Worm (Caenorhabditis elegans): Measurements from ENCODE around the gene F02H6.7.

Gene F02H6.7

DNA sequence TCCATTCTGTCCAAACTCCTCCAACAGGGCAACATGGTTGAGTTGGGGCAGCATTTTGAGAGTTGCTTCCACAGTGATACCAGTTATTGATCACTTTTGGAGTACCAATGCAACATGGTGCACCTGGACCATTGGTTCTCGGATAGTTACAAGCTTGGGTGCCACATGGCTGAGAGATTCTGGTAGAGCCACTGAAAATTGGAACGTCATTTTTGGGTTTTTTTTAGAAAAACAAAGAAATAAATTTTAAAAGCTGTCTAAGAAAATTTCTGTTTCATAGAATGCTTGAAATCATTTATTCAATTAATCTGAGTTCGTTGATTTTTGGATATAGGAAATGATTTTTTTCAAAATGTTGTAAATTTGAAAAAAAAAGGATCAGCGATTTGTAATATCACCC is 831 bp downstream of the F02H6.7 start:
- no peak for TF ChIP-seq mep-1 (tag; optimal IDR thresholded peaks at IDR 0.05)
- TF ChIP-seq ceh-83 (GFP tag; optimal IDR thresholded peaks at IDR 0.05): no peak
- no peak for TF ChIP-seq unc-62 (GFP tag; optimal IDR thresholded peaks at IDR 0.05)

DNA sequence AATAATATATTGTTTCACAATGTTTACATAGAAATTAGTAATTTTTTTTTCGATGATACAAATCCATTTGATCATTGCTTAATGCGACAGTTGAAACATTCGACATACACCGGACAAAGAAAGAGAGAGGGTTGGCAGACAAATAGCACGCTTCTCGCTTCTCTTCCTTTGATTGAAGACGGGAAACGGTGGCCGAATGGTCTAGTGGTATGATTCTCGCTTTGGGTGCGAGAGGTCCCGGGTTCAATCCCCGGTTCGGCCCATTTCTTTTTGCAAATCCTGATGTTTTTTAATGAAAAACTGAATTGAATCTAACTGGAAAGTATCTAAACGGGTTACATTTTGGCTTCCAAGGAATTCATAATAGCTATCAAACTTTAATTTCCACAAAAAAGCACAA is 3.1 kb downstream of the F02H6.7 start:
- TF ChIP-seq mep-1 (tag; optimal IDR thresholded peaks at IDR 0.05) (no peak), ceh-83 (GFP tag; optimal IDR thresholded peaks at IDR 0.05) (peak; percentile 62), lin-32 (GFP tag; optimal IDR thresholded peaks at IDR 0.05) (peak; percentile 11), M03D4.4 (tag; optimal IDR thresholded peaks at IDR 0.05) (no peak), mls-2 (tag; optimal IDR thresholded peaks at IDR 0.05) (no peak)

DNA sequence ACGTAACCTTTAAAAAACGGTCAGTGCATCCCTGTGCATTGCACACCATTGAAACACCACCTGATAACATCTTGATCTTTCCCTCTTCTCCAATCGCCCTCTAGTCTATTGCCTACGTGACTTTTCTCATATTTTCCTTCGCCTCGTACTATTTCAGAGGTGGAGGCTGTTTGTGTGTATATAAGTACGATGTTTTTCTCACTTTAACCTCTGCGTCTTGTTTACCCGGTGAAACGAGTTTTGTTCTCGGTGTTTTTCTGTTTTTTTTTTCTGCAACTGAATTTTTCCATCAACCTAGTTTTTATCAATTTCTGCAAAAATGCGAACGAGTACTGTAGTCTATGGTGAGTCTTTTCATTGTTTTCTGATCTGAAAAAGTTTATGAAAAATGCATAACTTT is 8.3 kb downstream of the F02H6.7 start, which contains the start of gene sqrd-1:
TSS of gene sqrd-1 (plus strand) at position 158 of the 400 bp plus-strand sequence.
- TF ChIP-seq bed-3 (GFP tag; optimal IDR thresholded peaks at IDR 0.05) (no peak), hlh-1 (tag; optimal IDR thresholded peaks at IDR 0.05) (peak; percentile 71), elt-1 (tag; optimal IDR thresholded peaks at IDR 0.05; ENCODE audit: borderline replicate concordance, insufficient read depth) (peak; percentile 52), unc-39 (tag; optimal IDR thresholded peaks at IDR 0.05) (no peak), nhr-2 (tag; optimal IDR thresholded peaks at IDR 0.05) (peak; percentile 3)

DNA sequence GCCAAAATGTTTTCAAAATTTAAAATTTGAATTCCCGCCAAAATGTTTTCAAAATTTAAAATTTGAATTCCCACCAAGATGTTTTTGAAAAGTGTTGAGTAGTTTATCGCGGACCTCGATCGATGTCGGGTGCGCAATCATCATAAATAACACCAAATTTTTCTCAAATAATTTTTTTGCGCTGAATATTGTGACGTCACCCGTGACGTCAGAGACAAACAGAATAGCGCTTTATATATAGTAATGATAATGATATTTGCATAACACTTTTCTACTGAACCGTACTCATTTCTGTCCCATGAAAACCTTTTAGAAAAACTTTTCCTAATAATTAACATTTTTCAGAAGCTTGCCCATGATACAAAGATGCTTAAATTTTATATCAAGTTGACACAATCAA is 9.4 kb downstream of the F02H6.7 start:
- peak; percentile 65 for TF ChIP-seq zip-8 (tag; optimal IDR thresholded peaks at IDR 0.05)

DNA sequence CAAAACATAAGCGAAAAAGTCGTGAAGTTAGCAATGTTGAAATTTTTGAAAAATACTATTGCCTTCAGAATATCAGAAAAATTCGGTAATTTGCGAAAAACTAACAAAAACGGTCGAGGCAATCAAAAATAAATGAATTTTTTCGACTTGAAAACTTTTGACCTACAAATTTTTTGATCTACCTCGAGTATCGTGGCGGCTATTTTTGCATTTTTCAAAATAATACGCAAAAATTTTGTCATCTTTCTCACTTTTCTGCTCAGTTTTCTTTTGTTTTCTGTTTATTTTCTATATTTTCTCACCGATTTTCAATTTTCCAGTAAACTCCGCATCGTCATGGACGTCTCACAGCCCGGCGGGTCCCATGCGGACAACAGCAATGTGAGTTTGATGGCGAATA is 12.2 kb downstream of the F02H6.7 start:
- TF ChIP-seq sptf-1 (tag; optimal IDR thresholded peaks at IDR 0.05) (no peak), nhr-76 (tag; optimal IDR thresholded peaks at IDR 0.05) (no peak), mls-2 (tag; optimal IDR thresholded peaks at IDR 0.05) (no peak), unc-39 (tag; optimal IDR thresholded peaks at IDR 0.05) (no peak), M03D4.4 (tag; optimal IDR thresholded peaks at IDR 0.05) (no peak), nhr-12 (tag; optimal IDR thresholded peaks at IDR 0.05) (no peak), unc-62 (GFP tag; optimal IDR thresholded peaks at IDR 0.05) (no peak), snpc-4 (tag; optimal IDR thresholded peaks at IDR 0.05) (no peak), elt-1 (tag; optimal IDR thresholded peaks at IDR 0.05; ENCODE audit: borderline replicate concordance, insufficient read depth) (no peak), nhr-2 (tag; optimal IDR thresholded peaks at IDR 0.05) (no peak), ceh-83 (GFP tag; optimal IDR thresholded peaks at IDR 0.05) (no peak), sem-2 (GFP tag; optimal IDR thresholded peaks at IDR 0.05) (no peak), unc-120 (tag; optimal IDR thresholded peaks at IDR 0.05; ENCODE audit: poor library complexity, severe bottlenecking) (no peak), cnd-1 (tag; optimal IDR thresholded peaks at IDR 0.05) (no peak), ceh-43 (GFP tag; optimal IDR thresholded peaks at IDR 0.05) (no peak), pha-4 (tag; optimal IDR thresholded peaks at IDR 0.05) (no peak), ceh-39 (tag; optimal IDR thresholded peaks at IDR 0.05) (no peak), ztf-11 (tag; optimal IDR thresholded peaks at IDR 0.05) (no peak), zip-8 (tag; optimal IDR thresholded peaks at IDR 0.05) (no peak)

DNA sequence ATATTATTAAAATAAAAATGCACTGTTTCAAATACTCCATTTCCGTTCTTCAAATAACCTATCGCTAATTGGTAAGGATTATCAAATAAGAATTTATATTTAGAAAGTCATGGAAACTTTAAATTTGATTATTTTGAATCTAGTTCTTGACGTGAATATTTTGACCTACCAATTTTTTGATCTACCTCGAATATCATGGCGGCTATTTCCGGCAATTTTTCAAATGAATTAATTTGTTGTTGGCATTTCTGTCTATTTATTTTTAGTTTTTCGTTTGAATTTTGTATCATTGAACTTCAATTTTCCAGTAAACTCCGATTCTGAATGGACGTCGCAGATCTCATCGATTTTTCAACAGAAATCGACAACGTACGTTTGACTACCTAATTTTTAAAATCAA is 24.8 kb downstream of the F02H6.7 start, which contains the start of gene F02H6.3:
TSS of gene F02H6.3 (plus strand) at position 266 of the 400 bp plus-strand sequence.
- TF ChIP-seq tbx-8 (GFP tag; optimal IDR thresholded peaks at IDR 0.05) (no peak), unc-39 (tag; optimal IDR thresholded peaks at IDR 0.05) (no peak), snpc-4 (tag; optimal IDR thresholded peaks at IDR 0.05) (no peak), nhr-76 (tag; optimal IDR thresholded peaks at IDR 0.05) (no peak), nhr-12 (tag; optimal IDR thresholded peaks at IDR 0.05) (no peak), unc-62 (GFP tag; optimal IDR thresholded peaks at IDR 0.05) (no peak), drap-1 (GFP tag; optimal IDR thresholded peaks at IDR 0.05) (no peak)

DNA sequence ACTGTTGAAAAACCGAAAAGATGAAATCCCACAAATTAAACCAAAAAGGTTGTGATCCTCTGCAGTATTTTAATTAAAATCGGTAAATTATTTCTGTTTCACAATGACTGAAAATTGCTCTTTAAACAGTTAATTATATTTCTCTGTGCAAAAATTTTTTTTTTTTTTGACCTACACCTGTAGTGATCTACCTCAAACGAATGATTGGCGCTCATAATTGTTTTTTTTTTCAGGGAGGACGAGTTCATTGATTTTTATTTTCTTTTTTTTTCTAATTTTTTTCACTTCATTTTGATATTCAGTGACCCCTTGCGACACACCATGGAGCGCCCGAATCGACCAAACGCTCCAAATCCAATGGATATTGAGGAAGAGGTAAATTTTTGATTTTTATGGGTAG is 31.8 kb downstream of the F02H6.7 start, which contains the start of gene F02H6.2:
TSS of gene F02H6.2 (plus strand) at position 301 of the 400 bp plus-strand sequence.
- TF ChIP-seq lin-32 (GFP tag; optimal IDR thresholded peaks at IDR 0.05) (no peak), drap-1 (GFP tag; optimal IDR thresholded peaks at IDR 0.05) (no peak), mep-1 (tag; optimal IDR thresholded peaks at IDR 0.05) (no peak), ztf-11 (tag; optimal IDR thresholded peaks at IDR 0.05) (no peak), lsy-2 (tag; optimal IDR thresholded peaks at IDR 0.05) (no peak), unc-120 (tag; optimal IDR thresholded peaks at IDR 0.05; ENCODE audit: poor library complexity, severe bottlenecking) (no peak), ces-1 (GFP tag; optimal IDR thresholded peaks at IDR 0.05) (no peak), zip-8 (tag; optimal IDR thresholded peaks at IDR 0.05) (no peak), nhr-2 (tag; optimal IDR thresholded peaks at IDR 0.05) (no peak), hlh-1 (tag; optimal IDR thresholded peaks at IDR 0.05) (no peak), sem-2 (GFP tag; optimal IDR thresholded peaks at IDR 0.05) (no peak), nhr-28 (tag; optimal IDR thresholded peaks at IDR 0.05) (no peak), unc-39 (tag; optimal IDR thresholded peaks at IDR 0.05) (no peak), flh-1 (GFP tag; optimal IDR thresholded peaks at IDR 0.05) (no peak), mab-5 (tag; optimal IDR thresholded peaks at IDR 0.05) (no peak)
